Fruit fly (Drosophila melanogaster) whole organism, embryonic: ENCODE data around the gene CG10512.
A peak's percentile ranks its signal among the peaks of the same experiment; 100 is the strongest.

Source experiments
- Awh ChIP-seq: fragments of 200-800 bp; sonication (Bioruptor generic); IDR thresholded peaks from 2 replicates; pipeline ENCODE4, ENCODE4 v1.3.6; 2022; ENCODE audit warnings: missing biosample characterization, missing genetic modification characterization
- CG10209 ChIP-seq: fragments of 200-800 bp; sonication (Bioruptor generic); optimal IDR thresholded peaks from 3 replicates; lab custom pipeline; 2017; ENCODE audit warnings: missing biosample characterization, mild to moderate bottlenecking, missing genetic modification characterization, missing genetic modification reagents
- CG10321 ChIP-seq: fragments of 200-800 bp; sonication (Bioruptor generic); IDR thresholded peaks from 2 replicates; pipeline ENCODE4 v1.3.6; 2022; ENCODE audit warnings: missing biosample characterization, missing genetic modification characterization
- CG12659 ChIP-seq: fragments of 200-800 bp; sonication (Bioruptor generic); optimal IDR thresholded peaks from 3 replicates; lab custom pipeline; 2017; ENCODE audit warnings: mild to moderate bottlenecking, missing biosample characterization, missing genetic modification reagents, missing genetic modification characterization
- CG15514 ChIP-seq: fragments of 200-800 bp; sonication (Bioruptor generic); optimal IDR thresholded peaks from 3 replicates; lab custom pipeline; 2017; ENCODE audit warnings: missing biosample characterization, missing genetic modification characterization, mild to moderate bottlenecking, moderate library complexity, missing genetic modification reagents
- CG15601 ChIP-seq: fragments of 200-800 bp; sonication (Bioruptor generic); optimal IDR thresholded peaks from 3 replicates; lab custom pipeline; 2019; ENCODE audit warnings: missing biosample characterization, mild to moderate bottlenecking, missing genetic modification characterization, moderate library complexity
- CG18262 ChIP-seq: fragments of 200-800 bp; optimal IDR thresholded peaks from 3 replicates; lab custom pipeline; 2019; ENCODE audit warnings: missing biosample characterization, mild to moderate bottlenecking, missing genetic modification characterization, moderate library complexity
- CG2202 ChIP-seq: fragments of 200-800 bp; sonication (Bioruptor generic); optimal IDR thresholded peaks from 2 replicates; lab custom pipeline; 2018; ENCODE audit warnings: missing biosample characterization, mild to moderate bottlenecking, missing genetic modification characterization
- CG32767 ChIP-seq: fragments of 200-800 bp; sonication (Bioruptor generic); IDR thresholded peaks from 2 replicates; pipeline ENCODE4 v1.3.6; 2022; ENCODE audit warnings: missing biosample characterization, missing genetic modification characterization
- CG3281 ChIP-seq: fragments of 200-800 bp; sonication (Bioruptor generic); optimal IDR thresholded peaks from 3 replicates; lab custom pipeline; 2017; ENCODE audit warnings: missing biosample characterization, mild to moderate bottlenecking, missing genetic modification characterization
- CG33557 ChIP-seq: fragments of 200-800 bp; sonication (Bioruptor generic); optimal IDR thresholded peaks from 2 replicates; lab custom pipeline; 2019; ENCODE audit warnings: missing biosample characterization, mild to moderate bottlenecking, missing genetic modification characterization, moderate library complexity
- CG4424 ChIP-seq: fragments of 200-800 bp; sonication (Bioruptor generic); optimal IDR thresholded peaks from 3 replicates; lab custom pipeline; 2016; ENCODE audit warnings: missing biosample characterization, missing genetic modification characterization
- CG5245 ChIP-seq: fragments of 200-800 bp; sonication (Bioruptor generic); optimal IDR thresholded peaks from 3 replicates; lab custom pipeline; 2016; ENCODE audit warnings: missing biosample characterization, missing genetic modification characterization
- CG7357 ChIP-seq: fragments of 200-800 bp; sonication (Bioruptor generic); IDR thresholded peaks from 3 replicates; pipeline ENCODE4 v1.3.6; 2022; ENCODE audit warnings: missing biosample characterization, missing genetic modification characterization
- CG7556 ChIP-seq: fragments of 200-800 bp; sonication (Bioruptor generic); optimal IDR thresholded peaks from 2 replicates; lab custom pipeline; 2017; ENCODE audit warnings: missing biosample characterization, mild to moderate bottlenecking, missing genetic modification characterization
- CG8089 ChIP-seq: fragments of 200-800 bp; sonication (Bioruptor generic); optimal IDR thresholded peaks from 3 replicates; lab custom pipeline; 2016; ENCODE audit warnings: missing biosample characterization, missing genetic modification characterization
- CG8478 ChIP-seq: fragments of >200 bp; optimal IDR thresholded peaks from 2 replicates; lab custom pipeline; 2018
- CTCF ChIP-seq: fragments of 200-800 bp; sonication (Bioruptor generic); optimal IDR thresholded peaks from 2 replicates; lab custom pipeline; 2017; ENCODE audit warnings: missing biosample characterization, mild to moderate bottlenecking, missing genetic modification characterization, moderate library complexity
- Chrac-16 ChIP-seq: fragments of 200-800 bp; sonication (Bioruptor generic); optimal IDR thresholded peaks from 3 replicates; lab custom pipeline; 2016; ENCODE audit warnings: missing biosample characterization, missing genetic modification characterization
- CkIIα-i1 ChIP-seq: fragments of 200-800 bp; sonication (Bioruptor generic); IDR thresholded peaks from 2 replicates; pipeline ENCODE4 v1.3.6; 2022; ENCODE audit warnings: missing biosample characterization, missing genetic modification characterization
- Dbx ChIP-seq: fragments of 200-800 bp; sonication (Bioruptor generic); IDR thresholded peaks from 3 replicates; pipeline ENCODE4 v1.3.6; 2022; ENCODE audit warnings: missing biosample characterization, missing genetic modification characterization
- Dfd ChIP-seq, 2 experiments: fragments of >200 bp; optimal IDR thresholded peaks; 2 replicates each; lab custom pipeline; 2017; ENCODE audit warnings: missing biosample characterization in 2 of 2, missing genetic modification characterization in 2 of 2
- Dip3 ChIP-seq: fragments of 200-800 bp; sonication (Bioruptor generic); optimal IDR thresholded peaks from 3 replicates; lab custom pipeline; 2016; ENCODE audit warnings: missing biosample characterization, missing genetic modification characterization
- Dll ChIP-seq: fragments of 200-800 bp; sonication (Bioruptor generic); IDR thresholded peaks from 4 replicates; pipeline ENCODE4 v1.3.6; 2022; ENCODE audit warnings: missing biosample characterization, missing genetic modification characterization; ENCODE audit not compliant: partially characterized antibody
- Eip74EF ChIP-seq, 2 experiments: fragments of 200-800 bp in 1 of 2; fragments of >200 bp in 1 of 2; sonication (Bioruptor generic) in 1 of 2; optimal IDR thresholded peaks; 2 replicates each; lab custom pipeline; 2017 to 2019; ENCODE audit warnings: missing biosample characterization in 2 of 2, missing genetic modification characterization in 2 of 2, mild to moderate bottlenecking in 1 of 2, moderate library complexity in 1 of 2
- Ets97D ChIP-seq: fragments of 200-800 bp; sonication (Bioruptor generic); optimal IDR thresholded peaks from 3 replicates; lab custom pipeline; 2016; ENCODE audit warnings: missing biosample characterization, missing genetic modification characterization
- HHEX ChIP-seq: fragments of 200-800 bp; sonication (Bioruptor generic); optimal IDR thresholded peaks from 3 replicates; lab custom pipeline; 2017; ENCODE audit warnings: missing biosample characterization, mild to moderate bottlenecking, missing genetic modification characterization, missing genetic modification reagents
- Hmr ChIP-seq: fragments of 200-800 bp; sonication (Bioruptor generic); optimal IDR thresholded peaks from 3 replicates; lab custom pipeline; 2017; ENCODE audit warnings: mild to moderate bottlenecking, missing biosample characterization, missing genetic modification reagents, missing genetic modification characterization
- NC2α ChIP-seq: fragments of 200-800 bp; sonication (Bioruptor generic); optimal IDR thresholded peaks from 2 replicates; lab custom pipeline; 2016; ENCODE audit warnings: missing biosample characterization, missing genetic modification characterization
- abd-A ChIP-seq: fragments of 200-800 bp; sonication (Bioruptor generic); optimal IDR thresholded peaks from 3 replicates; lab custom pipeline; 2019; ENCODE audit warnings: missing biosample characterization, mild to moderate bottlenecking, missing genetic modification characterization, moderate library complexity
- al ChIP-seq: fragments of 200-800 bp; sonication (Bioruptor generic); IDR thresholded peaks from 2 replicates; pipeline ENCODE4 v1.3.6; 2022; ENCODE audit warnings: missing biosample characterization, missing genetic modification characterization
- ash1 ChIP-seq: fragments of 200-800 bp; sonication (Bioruptor generic); optimal IDR thresholded peaks from 2 replicates; lab custom pipeline; 2018; ENCODE audit warnings: missing biosample characterization, mild to moderate bottlenecking, missing genetic modification characterization
- cg ChIP-seq: fragments of 200-800 bp; sonication (Bioruptor generic); optimal IDR thresholded peaks from 3 replicates; lab custom pipeline; 2019; ENCODE audit warnings: missing biosample characterization, mild to moderate bottlenecking, missing genetic modification characterization, moderate library complexity
- disco-r ChIP-seq: fragments of 200-800 bp; sonication (Bioruptor generic); optimal IDR thresholded peaks from 2 replicates; lab custom pipeline; 2016; ENCODE audit warnings: missing biosample characterization, missing genetic modification characterization
- dmrt11E ChIP-seq: fragments of 200-800 bp; sonication (Bioruptor generic); optimal IDR thresholded peaks from 3 replicates; lab custom pipeline; 2018; ENCODE audit warnings: missing biosample characterization, mild to moderate bottlenecking, missing genetic modification characterization, moderate library complexity
- eve ChIP-seq, 2 experiments: fragments of >200 bp; optimal IDR thresholded peaks; 2 replicates each; lab custom pipeline; 2017; ENCODE audit warnings: missing biosample characterization in 2 of 2, missing genetic modification characterization in 2 of 2
- eyg ChIP-seq: fragments of 200-800 bp; sonication (Bioruptor generic); optimal IDR thresholded peaks from 3 replicates; lab custom pipeline; 2016; ENCODE audit warnings: missing biosample characterization, missing genetic modification characterization
- ftz-f1 ChIP-seq: fragments of 200-800 bp; sonication (Bioruptor generic); optimal IDR thresholded peaks from 2 replicates; lab custom pipeline; 2016; ENCODE audit warnings: missing biosample characterization, missing genetic modification characterization
- gt ChIP-seq: fragments of 200-800 bp; sonication (Bioruptor generic); IDR thresholded peaks from 2 replicates; pipeline ENCODE4 v1.3.6; 2022; ENCODE audit warnings: missing biosample characterization, missing genetic modification characterization
- insv ChIP-seq, 2 experiments: fragments of 200-800 bp; sonication (Bioruptor generic); optimal IDR thresholded peaks; 3 replicates each; lab custom pipeline; 2016 to 2018; ENCODE audit warnings: missing biosample characterization in 2 of 2, missing genetic modification characterization in 2 of 2
- klu ChIP-seq: fragments of 200-800 bp; sonication (Bioruptor generic); IDR thresholded peaks from 2 replicates; pipeline ENCODE4 v1.3.6; 2022; ENCODE audit warnings: missing biosample characterization, missing genetic modification characterization
- lbe ChIP-seq: fragments of 200-800 bp; sonication (Bioruptor generic); optimal IDR thresholded peaks from 2 replicates; lab custom pipeline; 2016; ENCODE audit warnings: missing biosample characterization, mild to moderate bottlenecking, missing genetic modification characterization
- lmd ChIP-seq: fragments of 200-800 bp; sonication (Bioruptor generic); IDR thresholded peaks from 2 replicates; pipeline ENCODE4 v1.3.6; 2022; ENCODE audit warnings: missing biosample characterization, missing genetic modification characterization
- pita ChIP-seq: fragments of 200-800 bp; sonication (Bioruptor generic); optimal IDR thresholded peaks from 2 replicates; lab custom pipeline; 2017; ENCODE audit warnings: missing biosample characterization, mild to moderate bottlenecking, missing genetic modification characterization
- prd ChIP-seq, 3 experiments: fragments of >200 bp in 2 of 3; fragments of 200-800 bp in 1 of 3; sonication (Bioruptor generic) in 1 of 3; optimal IDR thresholded peaks in 2 of 3; IDR thresholded peaks in 1 of 3; 2 replicates in 2 of 3; 3 replicates in 1 of 3; pipeline versions ENCODE4 v1.3.6 to Lab custom; 2017 to 2022; ENCODE audit warnings: missing biosample characterization in 1 of 3, missing genetic modification characterization in 1 of 3
- sc ChIP-seq, 3 experiments: fragments of >200 bp in 2 of 3; fragments of 200-800 bp in 1 of 3; sonication (Bioruptor generic) in 1 of 3; optimal IDR thresholded peaks; 2 replicates in 2 of 3; 3 replicates in 1 of 3; lab custom pipeline; 2017; ENCODE audit warnings: mild to moderate bottlenecking in 1 of 3, missing biosample characterization in 1 of 3, missing genetic modification characterization in 1 of 3, missing genetic modification reagents in 1 of 3
- tna ChIP-seq: fragments of 200-800 bp; sonication (Bioruptor generic); IDR thresholded peaks from 2 replicates; pipeline ENCODE4 v1.3.6; 2022; ENCODE audit warnings: missing biosample characterization, missing genetic modification characterization; ENCODE audit not compliant: partially characterized antibody
- twi ChIP-seq: fragments of 200-800 bp; optimal IDR thresholded peaks from 2 replicates; lab custom pipeline; 2019; ENCODE audit warnings: missing biosample characterization, mild to moderate bottlenecking, missing genetic modification characterization, moderate library complexity
- unpg ChIP-seq: fragments of 200-800 bp; sonication (Bioruptor generic); optimal IDR thresholded peaks from 3 replicates; lab custom pipeline; 2018; ENCODE audit warnings: missing biosample characterization, mild to moderate bottlenecking, missing genetic modification characterization, moderate library complexity

Gene CG10512

dm6 chr3L:21204581-21205495 is 2.1 kb downstream of the CG10512 start (continued):
- TF ChIP-seq NC2α (GFP tag; lab: Kevin White, UChicago) (no peak), CG7357 (GFP tag; lab: Robert Waterston, UW) (no peak), Awh (no peak), ash1 (no peak), tna (GFP tag; lab: Robert Waterston, UW) (no peak), CG5245 (GFP tag; lab: Kevin White, UChicago) (no peak), HHEX (peak; percentile 14), Hmr (GFP tag; lab: Kevin White, UChicago) (peak; percentile 61), gt (GFP tag; lab: Robert Waterston, UW) (no peak), unpg (no peak), CG33557 (GFP tag; lab: Kevin White, UChicago) (peak; percentile 14), CG15601 (tag; lab: Kevin White, UChicago) (no peak), CG12659 (GFP tag; lab: Kevin White, UChicago) (peak; percentile 14), lmd (GFP tag; lab: Robert Waterston, UW) (no peak), CG8089 (GFP tag; lab: Kevin White, UChicago) (no peak), eve (GFP tag; optimal IDR thresholded peaks at IDR 0.05; lab: Kevin White, UChicago) (no peak), disco-r (GFP tag; lab: Kevin White, UChicago) (no peak), Dll (no peak), CG2202 (no peak), prd (optimal IDR thresholded peaks at IDR 0.05; lab: Kevin White, UChicago) (no peak), prd (GFP tag; IDR thresholded peaks at IDR 0.05; lab: Robert Waterston, UW) (no peak), ftz-f1 (peak; percentile 72), CG18262 (tag; lab: Kevin White, UChicago) (no peak), CTCF (no peak), CG15514 (peak; percentile 8), insv (GFP tag; optimal IDR thresholded peaks at IDR 0.05; lab: Kevin White, UChicago) (no peak), twi (tag; lab: Kevin White, UChicago) (no peak), eyg (no peak), dmrt11E (peak; percentile 45), klu (GFP tag; lab: Robert Waterston, UW) (no peak), CG3281 (GFP tag; lab: Kevin White, UChicago) (no peak), Dip3 (no peak), cg (peak; percentile 43), pita (GFP tag; lab: Kevin White, UChicago) (no peak), CG10209 (GFP tag; lab: Kevin White, UChicago) (peak; percentile 37), CG8478 (lab: Kevin White, UChicago) (no peak), CkIIα-i1 (no peak), sc (optimal IDR thresholded peaks at IDR 0.05; lab: Kevin White, UChicago) (no peak), sc (GFP tag; optimal IDR thresholded peaks at IDR 0.05; lab: Kevin White, UChicago) (no peak), lbe (GFP tag; lab: Kevin White, UChicago) (no peak), Dbx (GFP tag; lab: Robert Waterston, UW) (peak; percentile 6; the same call in 1 of the 3 replicates), CG10321 (no peak), CG4424 (GFP tag; lab: Kevin White, UChicago) (no peak), CG32767 (no peak), Eip74EF (GFP tag; optimal IDR thresholded peaks at IDR 0.05; lab: Kevin White, UChicago) (no peak), Chrac-16 (no peak), abd-A (peak; percentile 85), Dfd (GFP tag; optimal IDR thresholded peaks at IDR 0.05; lab: Kevin White, UChicago) (no peak), al (GFP tag; lab: Robert Waterston, UW) (no peak), Ets97D (GFP tag; lab: Kevin White, UChicago) (no peak), CG7556 (GFP tag; lab: Kevin White, UChicago) (peak; percentile 32)
